Worm (Caenorhabditis elegans): ENCODE results near the gene Y17G9B.5.

DNA sequence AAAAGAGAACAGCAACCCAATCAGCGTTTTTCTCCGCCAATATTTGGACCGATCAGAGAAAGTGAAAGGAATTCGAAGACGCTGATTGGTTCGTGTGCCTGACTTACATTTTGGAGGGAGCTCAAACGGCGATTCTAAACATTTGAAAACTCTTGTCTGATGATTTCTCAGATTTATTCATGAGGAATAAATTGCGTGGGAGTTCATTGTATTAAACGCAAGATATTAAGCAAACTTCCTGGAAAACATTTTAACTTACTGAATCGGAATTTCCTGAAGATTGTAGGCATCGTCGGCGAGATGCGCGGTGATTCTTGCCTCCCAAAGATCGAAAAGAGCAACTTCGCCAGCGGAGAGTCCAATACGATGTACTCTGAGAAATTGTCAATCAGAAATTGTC lies 25.5 kb upstream of the Y17G9B.5 start, which contains the start of gene K08F11.1:
- TF ChIP-seq tab-1 (GFP tag; IDR thresholded peaks at IDR 0.05): no peak
- TF ChIP-seq med-1 (GFP tag; optimal IDR thresholded peaks at IDR 0.05; ENCODE audit: insufficient read depth): no peak
- TF ChIP-seq T22C8.4 (GFP tag; IDR thresholded peaks at IDR 0.05): no peak
- TF ChIP-seq cog-1 (tag; optimal IDR thresholded peaks at IDR 0.05): no peak
- TF ChIP-seq ref-1 (GFP tag; conservative IDR thresholded peaks at IDR 0.05): no peak
- no peak for TF ChIP-seq ztf-23 (GFP tag; IDR thresholded peaks at IDR 0.05)

Data from whole organism, midembryonic.